Worm (Caenorhabditis elegans) whole organism, L1 larva: ENCODE results near the gene let-4.
A peak's percentile ranks its signal among the peaks of the same experiment; 100 is the strongest.

Experiments
- C04F5.9 ChIP-seq: sonication (generic microtip); optimal IDR thresholded peaks from 2 replicates; lab custom pipeline; 2016; ENCODE audit warnings: missing genetic modification characterization, missing compliant biosample characterization
- C16A3.4 ChIP-seq: fragments of 150-350 bp; optimal IDR thresholded peaks from 2 replicates; lab custom pipeline; 2014; ENCODE audit warnings: missing biosample characterization, missing genetic modification characterization
- F16B12.6 ChIP-seq: fragments of 150-350 bp; optimal IDR thresholded peaks from 2 replicates; lab custom pipeline; 2014; ENCODE audit warnings: missing biosample characterization, missing genetic modification characterization
- alr-1 ChIP-seq: fragments of 200-800 bp; sonication (Bioruptor generic); optimal IDR thresholded peaks from 2 replicates; lab custom pipeline; 2018; ENCODE audit warnings: borderline replicate concordance, mild to moderate bottlenecking, missing genetic modification characterization, missing compliant biosample characterization
- aly-2 ChIP-seq: fragments of 150-350 bp; optimal IDR thresholded peaks from 2 replicates; lab custom pipeline; 2014; ENCODE audit warnings: missing biosample characterization, missing genetic modification characterization
- ama-1 ChIP-seq: fragments of 150-350 bp; optimal IDR thresholded peaks from 2 replicates; lab custom pipeline; 2014
- blmp-1 ChIP-seq: fragments of 150-350 bp; optimal IDR thresholded peaks from 2 replicates; lab custom pipeline; 2014; ENCODE audit warnings: missing biosample characterization, missing genetic modification characterization
- ceh-63 ChIP-seq: fragments of 200-800 bp; sonication (Bioruptor generic); optimal IDR thresholded peaks from 2 replicates; lab custom pipeline; 2018; ENCODE audit warnings: mild to moderate bottlenecking, missing genetic modification characterization, missing compliant biosample characterization
- ceh-82 ChIP-seq, 3 experiments: fragments of 150-350 bp in 1 of 3; sonication (generic microtip) in 2 of 3; optimal IDR thresholded peaks; 2 replicates each; lab custom pipeline; 2014 to 2017; ENCODE audit warnings: missing biosample characterization in 3 of 3, missing genetic modification characterization in 3 of 3
- egl-27 ChIP-seq, 2 experiments: fragments of 150-350 bp in 1 of 2; sonication (generic microtip); optimal IDR thresholded peaks; 3 replicates each; lab custom pipeline; 2017 to 2018; ENCODE audit warnings: missing biosample characterization in 2 of 2, missing genetic modification characterization in 2 of 2, missing genetic modification reagents in 2 of 2
- elt-2 ChIP-seq: sonication (generic microtip); optimal IDR thresholded peaks from 2 replicates; lab custom pipeline; 2016; ENCODE audit warnings: missing genetic modification characterization, mild to moderate bottlenecking, inconsistent platforms, missing compliant biosample characterization, missing genetic modification reagents
- elt-3 ChIP-seq, 6 experiments: fragments of 150-350 bp in 1 of 6; sonication (generic microtip); optimal IDR thresholded peaks; 2 replicates each; lab custom pipeline; 2017 to 2018; ENCODE audit warnings: missing biosample characterization in 6 of 6, missing genetic modification characterization in 6 of 6, inconsistent platforms in 1 of 6
- fkh-10 ChIP-seq: sonication (generic microtip); optimal IDR thresholded peaks from 2 replicates; lab custom pipeline; 2017; ENCODE audit warnings: missing biosample characterization, missing genetic modification reagents, missing genetic modification characterization
- fkh-8 ChIP-seq: sonication (generic microtip); optimal IDR thresholded peaks from 2 replicates; lab custom pipeline; 2016; ENCODE audit warnings: mild to moderate bottlenecking, missing genetic modification characterization, missing compliant biosample characterization
- fos-1 ChIP-seq: fragments of 150-350 bp; optimal IDR thresholded peaks from 2 replicates; lab custom pipeline; 2014; ENCODE audit warnings: missing biosample characterization, missing genetic modification characterization
- isw-1 ChIP-seq: fragments of 200-800 bp; sonication (Bioruptor generic); IDR thresholded peaks from 2 replicates; pipeline ENCODE4 v1.3.6; 2022; ENCODE audit warnings: missing genetic modification characterization, missing compliant biosample characterization
- jun-1 ChIP-seq: fragments of 150-350 bp; optimal IDR thresholded peaks from 2 replicates; lab custom pipeline; 2014; ENCODE audit warnings: missing biosample characterization, missing genetic modification reagents, missing genetic modification characterization
- lin-13 ChIP-seq: fragments of 150-350 bp; optimal IDR thresholded peaks from 2 replicates; lab custom pipeline; 2014; ENCODE audit warnings: missing biosample characterization, missing genetic modification reagents, missing genetic modification characterization
- lin-14 ChIP-seq: fragments of 200-800 bp; sonication (Bioruptor generic); optimal IDR thresholded peaks from 2 replicates; lab custom pipeline; 2018; ENCODE audit warnings: mild to moderate bottlenecking, missing genetic modification characterization, moderate library complexity, missing compliant biosample characterization
- lin-15B ChIP-seq: fragments of 150-350 bp; sonication (generic microtip); optimal IDR thresholded peaks from 3 replicates; lab custom pipeline; 2014; ENCODE audit warnings: missing biosample characterization, missing genetic modification characterization
- lin-35 ChIP-seq, 2 experiments: fragments of 150-350 bp; optimal IDR thresholded peaks; 2 replicates each; lab custom pipeline; 2014; ENCODE audit warnings: missing biosample characterization in 2 of 2, missing genetic modification characterization in 2 of 2, missing genetic modification reagents in 2 of 2
- lir-3 ChIP-seq: sonication (generic microtip); optimal IDR thresholded peaks from 2 replicates; lab custom pipeline; 2016; ENCODE audit warnings: mild to moderate bottlenecking, missing genetic modification characterization, moderate library complexity, missing compliant biosample characterization; ENCODE audit not compliant: poor library complexity
- lsy-2 ChIP-seq, 2 experiments: fragments of 150-350 bp; optimal IDR thresholded peaks; 2 replicates each; lab custom pipeline; 2014; ENCODE audit warnings: missing biosample characterization in 2 of 2, missing genetic modification characterization in 2 of 2
- mab-9 ChIP-seq: fragments of 200-800 bp; sonication (Bioruptor generic); IDR thresholded peaks from 2 replicates; pipeline ENCODE4 v1.3.6; 2022; ENCODE audit warnings: missing genetic modification reagents, missing genetic modification characterization, missing compliant biosample characterization
- mdl-1 ChIP-seq, 2 experiments: fragments of 150-350 bp; optimal IDR thresholded peaks; 2 replicates each; lab custom pipeline; 2014 to 2017; ENCODE audit warnings: missing biosample characterization in 2 of 2, missing genetic modification characterization in 2 of 2, inconsistent platforms in 1 of 2
- mef-2 ChIP-seq: fragments of 150-350 bp; optimal IDR thresholded peaks from 2 replicates; lab custom pipeline; 2014; ENCODE audit warnings: missing biosample characterization, missing genetic modification characterization
- mep-1 ChIP-seq: fragments of 150-350 bp; optimal IDR thresholded peaks from 2 replicates; lab custom pipeline; 2014; ENCODE audit warnings: missing biosample characterization, missing genetic modification characterization
- nhr-11 ChIP-seq: fragments of 150-350 bp; optimal IDR thresholded peaks from 2 replicates; lab custom pipeline; 2014; ENCODE audit warnings: missing biosample characterization, missing genetic modification characterization
- nhr-12 ChIP-seq: sonication (generic microtip); optimal IDR thresholded peaks from 2 replicates; lab custom pipeline; 2017; ENCODE audit warnings: missing biosample characterization, missing genetic modification characterization
- nhr-20 ChIP-seq: sonication (generic microtip); optimal IDR thresholded peaks from 2 replicates; lab custom pipeline; 2016; ENCODE audit warnings: mild to moderate bottlenecking, missing genetic modification characterization, missing compliant biosample characterization
- nhr-28 ChIP-seq: fragments of 150-350 bp; optimal IDR thresholded peaks from 2 replicates; lab custom pipeline; 2014; ENCODE audit warnings: missing biosample characterization, missing genetic modification characterization
- nhr-47 ChIP-seq: sonication (generic microtip); optimal IDR thresholded peaks from 2 replicates; lab custom pipeline; 2016; ENCODE audit warnings: mild to moderate bottlenecking, missing genetic modification characterization, moderate library complexity, missing compliant biosample characterization
- nhr-76 ChIP-seq: sonication (generic microtip); optimal IDR thresholded peaks from 2 replicates; lab custom pipeline; 2017; ENCODE audit warnings: missing biosample characterization, missing genetic modification characterization
- nhr-77 ChIP-seq: fragments of 150-350 bp; optimal IDR thresholded peaks from 2 replicates; lab custom pipeline; 2014; ENCODE audit warnings: missing biosample characterization, missing genetic modification characterization
- nhr-84 ChIP-seq: sonication (generic microtip); optimal IDR thresholded peaks from 2 replicates; lab custom pipeline; 2017; ENCODE audit warnings: missing biosample characterization, missing genetic modification characterization
- nhr-85 ChIP-seq: sonication (generic microtip); peaks from one replicate; lab custom pipeline; 2016; ENCODE audit warnings: missing genetic modification characterization, inconsistent platforms, missing compliant biosample characterization
- pag-3 ChIP-seq: sonication (generic microtip); optimal IDR thresholded peaks from 2 replicates; lab custom pipeline; 2017; ENCODE audit warnings: missing genetic modification characterization, mild to moderate bottlenecking, missing compliant biosample characterization, antibody characterized with exemption, borderline replicate concordance; ENCODE audit not compliant: insufficient read depth
- rnt-1 ChIP-seq: sonication (generic microtip); optimal IDR thresholded peaks from 2 replicates; lab custom pipeline; 2016; ENCODE audit warnings: mild to moderate bottlenecking, missing genetic modification characterization, moderate library complexity, missing compliant biosample characterization
- snu-23 ChIP-seq: sonication (generic microtip); optimal IDR thresholded peaks from 2 replicates; lab custom pipeline; 2016; ENCODE audit warnings: missing genetic modification characterization, missing compliant biosample characterization
- sox-4 ChIP-seq: sonication (generic microtip); optimal IDR thresholded peaks from 2 replicates; lab custom pipeline; 2016; ENCODE audit warnings: missing genetic modification characterization, missing compliant biosample characterization
- sptf-1 ChIP-seq: fragments of 150-350 bp; optimal IDR thresholded peaks from 2 replicates; lab custom pipeline; 2014; ENCODE audit warnings: missing biosample characterization, missing genetic modification characterization
- swsn-7 ChIP-seq: sonication (generic microtip); optimal IDR thresholded peaks from 2 replicates; lab custom pipeline; 2016; ENCODE audit warnings: missing genetic modification characterization, missing compliant biosample characterization
- unc-130 ChIP-seq: fragments of 150-350 bp; optimal IDR thresholded peaks from 2 replicates; lab custom pipeline; 2017; ENCODE audit warnings: missing biosample characterization, missing genetic modification characterization, inconsistent platforms
- unc-86 ChIP-seq: sonication (generic microtip); optimal IDR thresholded peaks from 2 replicates; lab custom pipeline; 2016; ENCODE audit warnings: missing genetic modification characterization, missing compliant biosample characterization
- xbp-1 ChIP-seq: sonication (generic microtip); optimal IDR thresholded peaks from 2 replicates; lab custom pipeline; 2016; ENCODE audit warnings: missing genetic modification characterization, missing compliant biosample characterization
- zag-1 ChIP-seq: fragments of 150-350 bp; optimal IDR thresholded peaks from 2 replicates; lab custom pipeline; 2014; ENCODE audit warnings: missing biosample characterization, missing genetic modification characterization
- zip-4 ChIP-seq: fragments of 200-800 bp; sonication (Bioruptor generic); optimal IDR thresholded peaks from 2 replicates; lab custom pipeline; 2018; ENCODE audit warnings: mild to moderate bottlenecking, missing genetic modification characterization, moderate library complexity, missing compliant biosample characterization

let-4 gene

ce11 chrX:14580853-14581252 lies 3.1 kb downstream of the let-4 start:
- TF ChIP-seq ceh-63 (GFP tag; lab: Kevin White, UChicago) = no peak
- TF ChIP-seq nhr-20 (tag; lab: Kevin White, UChicago) = no peak
- no peak for TF ChIP-seq lin-13 (GFP tag; lab: Kevin White, UChicago)
- TF ChIP-seq egl-27 (tag; optimal IDR thresholded peaks at IDR 0.05; lab: Kevin White, UChicago) = no peak
- TF ChIP-seq lin-35 (GFP tag; optimal IDR thresholded peaks at IDR 0.05; lab: Kevin White, UChicago) = no peak
- no peak for TF ChIP-seq nhr-11
- no peak for TF ChIP-seq zip-4
- no peak for TF ChIP-seq isw-1
- TF ChIP-seq lsy-2 (tag; optimal IDR thresholded peaks at IDR 0.05; lab: Kevin White, UChicago) = no peak
- no peak for TF ChIP-seq aly-2 (tag; lab: Kevin White, UChicago)
- TF ChIP-seq nhr-77 (tag; lab: Kevin White, UChicago) = no peak
- peak in 1 of 6 experiments; percentile 17 for TF ChIP-seq elt-3 (tag; optimal IDR thresholded peaks at IDR 0.05; lab: Kevin White, UChicago)
- no peak for TF ChIP-seq fos-1 (tag; lab: Kevin White, UChicago)
- TF ChIP-seq blmp-1 = peak; percentile 99
- TF ChIP-seq F16B12.6 = no peak

ce11 chrX:14581429-14581828 lies 3.7 kb downstream of the let-4 start, which contains the start of gene sym-1:
Gene sym-1, plus strand, starts transcription at chrX:14581622.
- TF ChIP-seq blmp-1 (peak; percentile 91), jun-1 (no peak), pag-3 (tag; lab: Kevin White, UChicago) (no peak), elt-3 (tag; optimal IDR thresholded peaks at IDR 0.05; lab: Kevin White, UChicago) (peak in 1 of 6 experiments; percentile 15), mdl-1 (tag; optimal IDR thresholded peaks at IDR 0.05; lab: Kevin White, UChicago) (no peak), F16B12.6 (no peak), lin-14 (GFP tag; lab: Kevin White, UChicago) (peak; percentile 39), alr-1 (tag; lab: Kevin White, UChicago) (no peak), mef-2 (tag; lab: Kevin White, UChicago) (no peak), egl-27 (tag; optimal IDR thresholded peaks at IDR 0.05; lab: Kevin White, UChicago) (no peak), elt-2 (no peak), nhr-85 (tag; lab: Kevin White, UChicago) (peak; percentile 72), mep-1 (peak; percentile 32)
- TF ChIP-seq, all 84 proteins: peak for 5

- no peak for TF ChIP-seq unc-86 (tag; lab: Kevin White, UChicago)
- no peak for TF ChIP-seq ceh-82 (tag; optimal IDR thresholded peaks at IDR 0.05; lab: Kevin White, UChicago)
- TF ChIP-seq lin-15B (tag; lab: Kevin White, UChicago) = no peak
- TF ChIP-seq unc-130 (tag; lab: Kevin White, UChicago) = no peak
- TF ChIP-seq nhr-28 (tag; lab: Kevin White, UChicago) = no peak
- no peak for TF ChIP-seq jun-1
- no peak for TF ChIP-seq ama-1 (lab: Kevin White, UChicago)
- TF ChIP-seq C04F5.9 = no peak
- TF ChIP-seq mab-9 (GFP tag; lab: Robert Waterston, UW) = no peak
- TF ChIP-seq C16A3.4 (tag; lab: Kevin White, UChicago) = no peak
- TF ChIP-seq nhr-12 = no peak
- TF ChIP-seq rnt-1 = no peak
Measured at ce11 chrX:14584335-14584734, 6.6 kb downstream of the let-4 start.

ce11 chrX:14589051-14589736 lies 11.5 kb downstream of the let-4 start, which contains the start of the genes C44H4.4 and tap-1:
Gene C44H4.4, minus strand, starts transcription at chrX:14589101.
Gene tap-1, plus strand, starts transcription at chrX:14589624.
- TF ChIP-seq nhr-11 = no peak
- no peak for TF ChIP-seq sptf-1 (tag; lab: Kevin White, UChicago)
- TF ChIP-seq swsn-7 (tag; lab: Kevin White, UChicago) = peak; percentile 2
- TF ChIP-seq aly-2 (tag; lab: Kevin White, UChicago) = no peak
- TF ChIP-seq sox-4 (tag; lab: Kevin White, UChicago) = no peak
- TF ChIP-seq lir-3 (tag; lab: Kevin White, UChicago) = no peak
- no peak for TF ChIP-seq fkh-10 (GFP tag; lab: Kevin White, UChicago)
- no peak for TF ChIP-seq rnt-1
- no peak for TF ChIP-seq nhr-76 (tag; lab: Kevin White, UChicago)
- no peak for TF ChIP-seq nhr-84
- peak; percentile 0 for TF ChIP-seq xbp-1
- peak; percentile 25 for TF ChIP-seq nhr-47 (tag; lab: Kevin White, UChicago)
- no peak for TF ChIP-seq blmp-1
- TF ChIP-seq fkh-8 (tag; lab: Kevin White, UChicago) = peak; percentile 1
- TF ChIP-seq elt-2 = peak; percentile 20
- peak; percentile 26 for TF ChIP-seq snu-23
- TF ChIP-seq isw-1 = peak; percentile 3; the same call in 1 of the 2 replicates
- TF ChIP-seq lin-15B (tag; lab: Kevin White, UChicago) = no peak
- no peak for TF ChIP-seq zag-1 (tag; lab: Kevin White, UChicago)
- TF ChIP-seq lin-35 (GFP tag; optimal IDR thresholded peaks at IDR 0.05; lab: Kevin White, UChicago) = peak in 1 of 2 experiments; percentile 21
- peak in 1 of 2 experiments; percentile 26 for TF ChIP-seq mdl-1 (tag; optimal IDR thresholded peaks at IDR 0.05; lab: Kevin White, UChicago)
